Worm (Caenorhabditis elegans) whole organism, L2 larva: ENCODE measurements around the gene M153.3.

ENCODE experiments used
- ceh-82 ChIP-seq: fragments of 150-350 bp; optimal IDR thresholded peaks from 2 replicates; lab custom pipeline; 2014; ENCODE audit warnings: missing biosample characterization, missing genetic modification characterization
- dmd-4 ChIP-seq: sonication (generic microtip); optimal IDR thresholded peaks from 2 replicates; lab custom pipeline; 2017; ENCODE audit warnings: missing biosample characterization, missing genetic modification characterization
- egl-27 ChIP-seq: sonication (generic microtip); optimal IDR thresholded peaks from 3 replicates; lab custom pipeline; 2017; ENCODE audit warnings: missing biosample characterization, missing genetic modification reagents, missing genetic modification characterization
- fos-1 ChIP-seq: fragments of 150-350 bp; optimal IDR thresholded peaks from 2 replicates; lab custom pipeline; 2014; ENCODE audit warnings: missing biosample characterization, missing genetic modification characterization
- lin-11 ChIP-seq: fragments of 150-350 bp; sonication (generic microtip); optimal IDR thresholded peaks from 2 replicates; lab custom pipeline; 2014; ENCODE audit warnings: missing biosample characterization, missing genetic modification characterization, inconsistent platforms, mixed read lengths
- lin-13 ChIP-seq: fragments of 150-350 bp; optimal IDR thresholded peaks from 2 replicates; lab custom pipeline; 2014; ENCODE audit warnings: missing biosample characterization, missing genetic modification reagents, missing genetic modification characterization
- mab-5 ChIP-seq: fragments of 150-350 bp; optimal IDR thresholded peaks from 2 replicates; lab custom pipeline; 2014; ENCODE audit warnings: missing biosample characterization, missing genetic modification characterization
- nhr-77 ChIP-seq: fragments of 150-350 bp; optimal IDR thresholded peaks from 2 replicates; lab custom pipeline; 2014; ENCODE audit warnings: missing biosample characterization, missing genetic modification characterization
- peb-1 ChIP-seq: fragments of 150-350 bp; optimal IDR thresholded peaks from 2 replicates; lab custom pipeline; 2014; ENCODE audit warnings: missing biosample characterization, missing genetic modification characterization
- snpc-4 ChIP-seq: fragments of 150-350 bp; optimal IDR thresholded peaks from 2 replicates; lab custom pipeline; 2014; ENCODE audit warnings: missing biosample characterization, missing genetic modification characterization
- unc-62 ChIP-seq: fragments of 150-350 bp; optimal IDR thresholded peaks from 2 replicates; lab custom pipeline; 2014; ENCODE audit warnings: missing biosample characterization, missing genetic modification reagents, missing genetic modification characterization
- ztf-4 ChIP-seq: fragments of 150-350 bp; optimal IDR thresholded peaks from 2 replicates; lab custom pipeline; 2014; ENCODE audit warnings: missing biosample characterization, missing genetic modification characterization

ce11 chrX:12179090-12179488 lies 36.4 kb downstream of the M153.3 start:
- no peak for TF ChIP-seq unc-62
- TF ChIP-seq egl-27 (tag; lab: Kevin White, UChicago): no peak
- no peak for TF ChIP-seq dmd-4 (tag; lab: Kevin White, UChicago)
- TF ChIP-seq peb-1 (tag; lab: Kevin White, UChicago): no peak
- no peak for TF ChIP-seq ztf-4 (tag; lab: Kevin White, UChicago)
- TF ChIP-seq fos-1 (tag; lab: Kevin White, UChicago): no peak
- no peak for TF ChIP-seq snpc-4 (tag; lab: Kevin White, UChicago)
- no peak for TF ChIP-seq ceh-82 (tag; lab: Kevin White, UChicago)
- TF ChIP-seq mab-5 (tag; lab: Kevin White, UChicago): no peak
- TF ChIP-seq lin-11 (tag; lab: Kevin White, UChicago): no peak
- TF ChIP-seq lin-13 (GFP tag; lab: Kevin White, UChicago): no peak
- TF ChIP-seq nhr-77 (tag; lab: Kevin White, UChicago): no peak
